Fruit fly (Drosophila melanogaster): ENCODE measurements around the gene kraken.
A peak's percentile ranks its signal among the peaks of the same experiment; 100 is the strongest.

kraken gene

DNA sequence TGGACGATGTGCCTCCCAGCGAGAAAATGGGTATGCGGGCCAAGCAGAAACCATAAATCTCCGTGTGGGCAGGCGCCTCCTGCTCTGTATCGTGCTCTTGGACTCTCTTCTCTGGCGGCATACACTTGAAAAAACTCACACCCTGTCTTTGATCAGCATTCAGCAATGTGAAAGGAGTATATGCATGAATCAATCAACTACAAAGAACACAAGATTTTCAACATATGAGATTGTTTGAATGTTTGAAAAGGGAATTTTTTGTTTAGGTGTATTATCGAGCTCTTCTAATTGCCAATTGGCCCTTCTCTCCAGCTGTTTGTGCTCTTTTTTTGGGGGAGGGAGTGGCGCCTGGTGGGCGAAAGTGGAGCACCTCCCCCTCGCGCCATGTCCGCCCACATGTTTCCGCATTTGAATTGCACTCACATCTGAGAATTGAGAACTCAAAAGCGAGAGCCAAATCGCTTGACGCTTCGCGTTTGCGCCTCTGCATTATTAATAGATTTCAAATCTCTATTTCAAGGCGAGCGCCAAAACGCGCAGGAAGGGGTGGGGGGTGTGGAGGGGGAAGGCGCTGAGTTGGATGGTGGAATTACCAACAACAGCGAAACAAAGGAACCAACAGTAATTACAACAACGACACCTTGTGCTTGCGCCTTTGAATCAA is 7.1 kb upstream of the kraken start (continued):
- TF ChIP-seq CG8632 (GFP tag; optimal IDR thresholded peaks at IDR 0.05) (peak; percentile 52), Hr39 (GFP tag; optimal IDR thresholded peaks at IDR 0.05) (peak; percentile 86), Hr38 (GFP tag; optimal IDR thresholded peaks at IDR 0.05) (no peak), spab (GFP tag; optimal IDR thresholded peaks at IDR 0.05) (peak; percentile 44), acj6 (GFP tag; optimal IDR thresholded peaks at IDR 0.05) (peak; percentile 75), CG1621 (tag; optimal IDR thresholded peaks at IDR 0.05) (peak; percentile 27), Ets21C (GFP tag; optimal IDR thresholded peaks at IDR 0.05) (peak; percentile 55), Sox15 (GFP tag; optimal IDR thresholded peaks at IDR 0.05) (peak; percentile 46), CG15336 (GFP tag; IDR thresholded peaks at IDR 0.05) (peak; percentile 90), CG3919 (GFP tag; optimal IDR thresholded peaks at IDR 0.05) (peak; percentile 85), CG3032 (tag; optimal IDR thresholded peaks at IDR 0.05) (peak; percentile 50), dac (GFP tag; optimal IDR thresholded peaks at IDR 0.05) (peak; percentile 65), CG6276 (GFP tag; optimal IDR thresholded peaks at IDR 0.05) (peak; percentile 85), CG11902 (GFP tag; optimal IDR thresholded peaks at IDR 0.05) (peak; percentile 46), dsx (GFP tag; optimal IDR thresholded peaks at IDR 0.05; ENCODE audit: poor library complexity, severe bottlenecking) (peak; percentile 36), svp (GFP tag) (peak; percentile 91)

DNA sequence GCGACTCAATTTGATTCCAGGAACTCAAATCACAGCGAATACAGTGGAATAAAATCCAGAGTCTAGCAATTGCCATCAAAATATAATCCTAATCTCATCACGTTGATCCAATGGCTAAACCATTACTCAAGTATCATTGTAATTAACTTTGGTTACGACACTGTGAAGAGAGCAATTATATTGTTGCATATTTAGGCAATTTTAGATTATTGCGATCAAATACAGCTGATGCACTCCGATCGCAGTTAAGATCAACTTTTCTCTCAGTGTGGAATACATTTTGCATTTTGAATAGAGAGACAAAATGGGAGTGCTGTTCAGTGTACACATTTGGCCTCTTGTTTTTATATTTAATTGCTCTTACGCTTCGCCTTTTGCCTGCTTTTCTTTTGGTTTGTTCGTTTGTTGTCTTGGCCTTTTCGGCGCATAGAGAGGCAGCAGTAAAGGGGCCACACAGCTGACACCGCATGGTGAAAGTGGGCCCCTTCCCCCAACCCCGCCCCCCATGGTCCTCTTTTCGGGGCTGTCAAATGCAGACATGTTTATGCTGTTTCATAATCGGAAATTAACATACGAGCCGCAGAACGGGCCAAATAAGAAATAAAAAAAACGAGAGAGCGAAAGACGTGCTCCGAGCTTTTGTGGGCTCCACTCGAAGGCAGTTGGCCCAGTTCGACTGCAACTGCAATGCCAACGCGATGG is 6.2 kb upstream of the kraken start:
- TF ChIP-seq Smox (GFP tag; optimal IDR thresholded peaks at IDR 0.05) = peak; percentile 62
- peak; percentile 66 for TF ChIP-seq Sox102F (GFP tag; optimal IDR thresholded peaks at IDR 0.05)
- peak; percentile 73 for TF ChIP-seq eg (GFP tag; IDR thresholded peaks at IDR 0.05)
- peak; percentile 68; the same call in 2 of the 3 replicates for TF ChIP-seq CG8119 (GFP tag; IDR thresholded peaks at IDR 0.05)
- TF ChIP-seq CG1621 (tag; optimal IDR thresholded peaks at IDR 0.05) = peak; percentile 14
- TF ChIP-seq CG10631 (GFP tag; optimal IDR thresholded peaks at IDR 0.05) = peak; percentile 32
- TF ChIP-seq lz (GFP tag; optimal IDR thresholded peaks at IDR 0.05) = peak; percentile 65
- TF ChIP-seq fkh (GFP tag; optimal IDR thresholded peaks at IDR 0.05) = peak; percentile 12
- TF ChIP-seq topi (GFP tag; optimal IDR thresholded peaks at IDR 0.05) = peak; percentile 61
- no peak for TF ChIP-seq Eip93F (GFP tag; optimal IDR thresholded peaks at IDR 0.05)
- peak; percentile 49 for TF ChIP-seq Ets21C (GFP tag; optimal IDR thresholded peaks at IDR 0.05)
- peak; percentile 66 for TF ChIP-seq Hr39 (GFP tag; optimal IDR thresholded peaks at IDR 0.05)
- peak; percentile 90 for TF ChIP-seq Eip78C (GFP tag)
- TF ChIP-seq Sox14 (GFP tag; optimal IDR thresholded peaks at IDR 0.05) = peak; percentile 24
- no peak for TF ChIP-seq ss (GFP tag; optimal IDR thresholded peaks at IDR 0.05)
- TF ChIP-seq Ets96B (tag; optimal IDR thresholded peaks at IDR 0.05) = no peak
- peak; percentile 64 for TF ChIP-seq achi (GFP tag; optimal IDR thresholded peaks at IDR 0.05)
- TF ChIP-seq CG6163 (GFP tag; IDR thresholded peaks at IDR 0.05) = peak; percentile 70
- peak; percentile 57 for TF ChIP-seq Blimp-1 (GFP tag; optimal IDR thresholded peaks at IDR 0.05)
- TF ChIP-seq esn (GFP tag; optimal IDR thresholded peaks at IDR 0.05) = peak; percentile 66
- TF ChIP-seq CG6276 (GFP tag; optimal IDR thresholded peaks at IDR 0.05) = peak; percentile 78
- peak in 1 of 2 experiments; percentile 22 for TF ChIP-seq salr (GFP tag; optimal IDR thresholded peaks at IDR 0.05)
- peak; percentile 67 for TF ChIP-seq OdsH (GFP tag; optimal IDR thresholded peaks at IDR 0.05)
- peak; percentile 61 for TF ChIP-seq cyc (GFP tag; optimal IDR thresholded peaks at IDR 0.05)
- peak; percentile 48 for TF ChIP-seq CG16779 (tag; optimal IDR thresholded peaks at IDR 0.05)
- TF ChIP-seq fd85E (GFP tag; optimal IDR thresholded peaks at IDR 0.05) = no peak
- peak; percentile 6 for TF ChIP-seq CG11902 (GFP tag; optimal IDR thresholded peaks at IDR 0.05)
- TF ChIP-seq Gug (GFP tag; IDR thresholded peaks at IDR 0.05) = peak; percentile 67
- no peak for TF ChIP-seq Hr38 (GFP tag; optimal IDR thresholded peaks at IDR 0.05)
- TF ChIP-seq CG15336 (GFP tag; IDR thresholded peaks at IDR 0.05) = peak; percentile 85
- TF ChIP-seq CG6792 (GFP tag; optimal IDR thresholded peaks at IDR 0.05) = peak; percentile 47
- TF ChIP-seq CG11762 (GFP tag; optimal IDR thresholded peaks at IDR 0.05; ENCODE audit: insufficient read depth) = peak; percentile 47
- peak; percentile 1 for TF ChIP-seq fd59A (GFP tag; optimal IDR thresholded peaks at IDR 0.05)
- TF ChIP-seq CG7368 (GFP tag; optimal IDR thresholded peaks at IDR 0.05) = peak; percentile 51
- TF ChIP-seq CG3919 (GFP tag; optimal IDR thresholded peaks at IDR 0.05) = peak; percentile 69
- TF ChIP-seq CG8632 (GFP tag; optimal IDR thresholded peaks at IDR 0.05) = peak; percentile 13
- peak; percentile 80 for TF ChIP-seq CG4318 (GFP tag; optimal IDR thresholded peaks at IDR 0.05)
- TF ChIP-seq Lpt (GFP tag; optimal IDR thresholded peaks at IDR 0.05) = peak; percentile 64
- peak; percentile 70 for TF ChIP-seq dac (GFP tag; optimal IDR thresholded peaks at IDR 0.05)
- peak; percentile 30 for TF ChIP-seq Eip75B (GFP tag; optimal IDR thresholded peaks at IDR 0.05)

All from whole organism, prepupa.